Fruit fly (Drosophila melanogaster): ENCODE data around the gene Dop1R2.

DNA sequence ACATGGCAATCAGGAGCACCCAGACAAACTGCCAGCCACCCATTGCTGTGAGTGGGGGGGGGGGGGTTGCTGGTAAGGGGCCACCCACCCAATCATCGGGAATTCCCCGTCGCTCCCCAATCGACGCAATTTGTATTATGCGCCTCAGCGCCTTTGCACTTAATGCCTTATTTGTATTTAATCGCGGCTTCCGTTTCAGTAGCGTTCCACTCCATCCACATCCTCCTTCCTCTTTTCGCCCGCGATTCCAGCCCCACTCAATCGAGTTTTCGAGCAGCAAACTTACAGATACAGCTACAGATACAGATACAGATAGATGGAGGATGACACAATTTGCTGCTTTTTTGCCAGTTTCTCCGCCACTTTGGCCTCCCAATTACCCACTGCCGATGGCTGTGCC lies 48.8 kb downstream of the Dop1R2 start:
- no peak for TF ChIP-seq CG8478 (optimal IDR thresholded peaks at IDR 0.05)
- no peak for TF ChIP-seq pan (optimal IDR thresholded peaks at IDR 0.05)
- no peak for TF ChIP-seq psq (optimal IDR thresholded peaks at IDR 0.05)
- TF ChIP-seq EcR (GFP tag; optimal IDR thresholded peaks at IDR 0.05) = no peak
- no peak for TF ChIP-seq usp (GFP tag; optimal IDR thresholded peaks at IDR 0.05)
- no peak for TF ChIP-seq Dll (optimal IDR thresholded peaks at IDR 0.05)
